Fruit fly (Drosophila melanogaster): ENCODE measurements around the gene CAH5.
A peak's percentile ranks its signal among the peaks of the same experiment; 100 is the strongest.

The CAH5 gene

dm6 chr3R:31222125-31222889, 40.1 kb upstream of the CAH5 start (continued):
- TF ChIP-seq CG32767 (GFP tag; IDR thresholded peaks at IDR 0.05) (no peak), CG12391 (tag; optimal IDR thresholded peaks at IDR 0.05) (peak; percentile 89), CG10654 (GFP tag; optimal IDR thresholded peaks at IDR 0.05) (peak; percentile 61), CG8281 (tag; optimal IDR thresholded peaks at IDR 0.05) (peak; percentile 59), Chrac-16 (GFP tag; optimal IDR thresholded peaks at IDR 0.05) (peak; percentile 82), TFAM (GFP tag; optimal IDR thresholded peaks at IDR 0.05) (peak; percentile 16), CG8089 (GFP tag; optimal IDR thresholded peaks at IDR 0.05) (peak; percentile 75), row (GFP tag; IDR thresholded peaks at IDR 0.05) (no peak), CG10321 (GFP tag; IDR thresholded peaks at IDR 0.05) (no peak), NC2α (GFP tag; optimal IDR thresholded peaks at IDR 0.05) (peak; percentile 45), pb (GFP tag; optimal IDR thresholded peaks at IDR 0.05) (peak; percentile 86), chm (GFP tag; IDR thresholded peaks at IDR 0.05) (no peak), Dp (GFP tag; optimal IDR thresholded peaks at IDR 0.05) (no peak), az2 (GFP tag; optimal IDR thresholded peaks at IDR 0.05) (peak; percentile 81), Side (GFP tag; optimal IDR thresholded peaks at IDR 0.05) (peak; percentile 85), knrl (GFP tag; IDR thresholded peaks at IDR 0.05; ENCODE audit: partially characterized antibody) (no peak), croc (GFP tag; conservative IDR thresholded peaks at IDR 0.05) (peak; percentile 56; the same call in 2 of the 3 replicates), disco-r (GFP tag; optimal IDR thresholded peaks at IDR 0.05) (peak; percentile 73), CG2875 (GFP tag; optimal IDR thresholded peaks at IDR 0.05) (peak; percentile 73), Awh (GFP tag; IDR thresholded peaks at IDR 0.05) (no peak), dimm (GFP tag; IDR thresholded peaks at IDR 0.05) (no peak), kni (GFP tag; optimal IDR thresholded peaks at IDR 0.05) (peak; percentile 52), CG6175 (GFP tag; IDR thresholded peaks at IDR 0.05) (no peak), ken (GFP tag; IDR thresholded peaks at IDR 0.05) (no peak), CG15073 (GFP tag; optimal IDR thresholded peaks at IDR 0.05) (no peak), CG4730 (GFP tag; IDR thresholded peaks at IDR 0.05) (no peak), CG4854 (GFP tag; optimal IDR thresholded peaks at IDR 0.05) (peak; percentile 50), CG12155 (GFP tag; optimal IDR thresholded peaks at IDR 0.05) (peak; percentile 78), mam (GFP tag; optimal IDR thresholded peaks at IDR 0.05) (peak; percentile 90), CG11456 (GFP tag; IDR thresholded peaks at IDR 0.05) (no peak), gt (GFP tag; IDR thresholded peaks at IDR 0.05) (no peak), CG12769 (tag; optimal IDR thresholded peaks at IDR 0.05) (peak; percentile 90), psq (GFP tag; optimal IDR thresholded peaks at IDR 0.05) (no peak), CG6254 (GFP tag; optimal IDR thresholded peaks at IDR 0.05) (peak; percentile 79), tll (GFP tag; optimal IDR thresholded peaks at IDR 0.05) (peak in 1 of 2 experiments; percentile 20), CG10431 (GFP tag; optimal IDR thresholded peaks at IDR 0.05) (peak; percentile 57), CG14965 (GFP tag; optimal IDR thresholded peaks at IDR 0.05; ENCODE audit: borderline replicate concordance) (no peak), scrt (GFP tag; optimal IDR thresholded peaks at IDR 0.05) (peak; percentile 71), crol (GFP tag; IDR thresholded peaks at IDR 0.05) (peak; percentile 82; the same call in 1 of the 2 replicates), CG5180 (GFP tag; optimal IDR thresholded peaks at IDR 0.05) (peak; percentile 66), klu (GFP tag; IDR thresholded peaks at IDR 0.05) (no peak), her (GFP tag; optimal IDR thresholded peaks at IDR 0.05) (peak; percentile 83), Mrtf (GFP tag; IDR thresholded peaks at IDR 0.05) (no peak), CG33213 (GFP tag; optimal IDR thresholded peaks at IDR 0.05) (peak; percentile 77), CG11504 (tag; optimal IDR thresholded peaks at IDR 0.05) (peak; percentile 88), CG42726 (GFP tag; IDR thresholded peaks at IDR 0.05; ENCODE audit: partially characterized antibody) (no peak), slp2 (GFP tag; optimal IDR thresholded peaks at IDR 0.05) (peak; percentile 86), fu2 (GFP tag; optimal IDR thresholded peaks at IDR 0.05) (peak; percentile 87), B-H1 (GFP tag; IDR thresholded peaks at IDR 0.05) (no peak), CG3281 (GFP tag; optimal IDR thresholded peaks at IDR 0.05) (peak; percentile 86)
